Worm (Caenorhabditis elegans) whole organism, L4 larva: Measurements from ENCODE around the gene Y69A2AR.23.

Experiments
- R02D3.7 ChIP-seq: fragments of 150-350 bp; sonication (generic microtip); optimal IDR thresholded peaks from 3 replicates; lab custom pipeline; 2014; ENCODE audit warnings: missing biosample characterization, missing genetic modification characterization
- aha-1 ChIP-seq: fragments of 150-350 bp; peaks from one replicate; lab custom pipeline; 2014; ENCODE audit warnings: missing biosample characterization, missing genetic modification characterization
- egl-27 ChIP-seq: sonication (generic microtip); optimal IDR thresholded peaks from 3 replicates; lab custom pipeline; 2017; ENCODE audit warnings: missing biosample characterization, missing genetic modification reagents, missing genetic modification characterization
- fos-1 ChIP-seq: fragments of 150-350 bp; optimal IDR thresholded peaks from 2 replicates; lab custom pipeline; 2014; ENCODE audit warnings: missing biosample characterization, missing genetic modification characterization
- lin-13 ChIP-seq: fragments of 150-350 bp; optimal IDR thresholded peaks from 2 replicates; lab custom pipeline; 2014; ENCODE audit warnings: missing biosample characterization, missing genetic modification reagents, missing genetic modification characterization
- lin-39 ChIP-seq: fragments of 150-350 bp; optimal IDR thresholded peaks from 2 replicates; lab custom pipeline; 2014; ENCODE audit warnings: missing biosample characterization, missing genetic modification reagents, missing genetic modification characterization
- pha-4 ChIP-seq, 2 experiments: fragments of 150-350 bp in 1 of 2; fragments of 200-800 bp in 1 of 2; sonication (Bioruptor generic) in 1 of 2; IDR thresholded peaks in 1 of 2; optimal IDR thresholded peaks in 1 of 2; 2 replicates each; pipeline versions ENCODE4 v1.3.6 to Lab custom; 2014 to 2022; ENCODE audit warnings: missing genetic modification characterization in 2 of 2, missing genetic modification reagents in 2 of 2, missing biosample characterization in 1 of 2, missing compliant biosample characterization in 1 of 2
- ztf-11 ChIP-seq: fragments of 150-350 bp; optimal IDR thresholded peaks from 2 replicates; lab custom pipeline; 2014; ENCODE audit warnings: missing biosample characterization, missing genetic modification characterization

DNA sequence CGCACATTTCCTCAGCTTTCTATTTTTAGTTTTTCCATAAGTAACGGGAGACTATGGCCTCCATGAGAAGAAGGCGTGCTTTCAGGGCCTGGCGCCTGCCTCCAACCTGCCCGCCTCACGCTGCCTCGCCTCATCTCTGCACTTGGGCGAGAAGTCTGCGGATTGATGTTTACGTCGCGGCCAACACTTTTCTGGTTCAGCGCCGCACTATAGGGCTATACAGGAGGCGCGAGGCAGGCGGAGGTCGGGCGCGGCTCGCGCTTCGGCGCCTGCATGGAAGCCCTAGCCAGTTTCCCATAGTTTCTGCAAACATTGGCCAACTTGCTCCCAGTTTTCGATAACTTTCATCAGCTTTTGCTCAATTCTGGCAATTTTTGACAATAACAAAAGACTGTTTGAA, 21.6 kb upstream of the Y69A2AR.23 start:
- TF ChIP-seq fos-1 (no peak), lin-39 (tag; lab: Kevin White, UChicago) (no peak), aha-1 (peak; percentile 62), ztf-11 (tag; lab: Kevin White, UChicago) (no peak), lin-13 (GFP tag; lab: Kevin White, UChicago) (no peak), R02D3.7 (tag; lab: Kevin White, UChicago) (no peak), pha-4 (GFP tag; IDR thresholded peaks at IDR 0.05; lab: Robert Waterston, UW) (peak; percentile 29; the same call in 1 of the 2 replicates), pha-4 (tag; optimal IDR thresholded peaks at IDR 0.05; lab: Kevin White, UChicago) (no peak), egl-27 (tag; lab: Kevin White, UChicago) (no peak)
